Fruit fly (Drosophila melanogaster): Measurements from ENCODE around the gene elm.

The elm gene

dm6 chr3R:5668928-5669739 is 14.5 kb upstream of the elm start, which contains the start of the genes Xe7 and Atg17 (continued):
- TF ChIP-seq emc (GFP tag; optimal IDR thresholded peaks at IDR 0.05), result peak; percentile 77
- TF ChIP-seq wdn (GFP tag; IDR thresholded peaks at IDR 0.05), result peak; percentile 89
- peak; percentile 79; the same call in 2 of the 3 replicates for TF ChIP-seq jigr1 (GFP tag; IDR thresholded peaks at IDR 0.05)
- TF ChIP-seq H2.0 (GFP tag; IDR thresholded peaks at IDR 0.05), result peak; percentile 88
- TF ChIP-seq CG5180 (GFP tag; optimal IDR thresholded peaks at IDR 0.05), result no peak
- peak; percentile 94 for TF ChIP-seq CG12659 (GFP tag; optimal IDR thresholded peaks at IDR 0.05)
- TF ChIP-seq br (optimal IDR thresholded peaks at IDR 0.05), result no peak
- TF ChIP-seq Doc2 (GFP tag; IDR thresholded peaks at IDR 0.05), result peak; percentile 42; the same call in 1 of the 2 replicates
- TF ChIP-seq HmgZ (tag; optimal IDR thresholded peaks at IDR 0.05), result peak; percentile 90
- peak; percentile 95 for TF ChIP-seq Xbp1 (GFP tag; optimal IDR thresholded peaks at IDR 0.05)
- peak; percentile 99 for TF ChIP-seq crol (GFP tag; IDR thresholded peaks at IDR 0.05)
- TF ChIP-seq jumu (GFP tag; optimal IDR thresholded peaks at IDR 0.05), result peak; percentile 87
- no peak for TF ChIP-seq tna (GFP tag; IDR thresholded peaks at IDR 0.05; ENCODE audit: partially characterized antibody)
- peak; percentile 89 for TF ChIP-seq CG17829 (tag; optimal IDR thresholded peaks at IDR 0.05)
- peak; percentile 85 for TF ChIP-seq Atf-2 (GFP tag; optimal IDR thresholded peaks at IDR 0.05)
- no peak for TF ChIP-seq CG15479 (GFP tag; optimal IDR thresholded peaks at IDR 0.05)

DNA sequence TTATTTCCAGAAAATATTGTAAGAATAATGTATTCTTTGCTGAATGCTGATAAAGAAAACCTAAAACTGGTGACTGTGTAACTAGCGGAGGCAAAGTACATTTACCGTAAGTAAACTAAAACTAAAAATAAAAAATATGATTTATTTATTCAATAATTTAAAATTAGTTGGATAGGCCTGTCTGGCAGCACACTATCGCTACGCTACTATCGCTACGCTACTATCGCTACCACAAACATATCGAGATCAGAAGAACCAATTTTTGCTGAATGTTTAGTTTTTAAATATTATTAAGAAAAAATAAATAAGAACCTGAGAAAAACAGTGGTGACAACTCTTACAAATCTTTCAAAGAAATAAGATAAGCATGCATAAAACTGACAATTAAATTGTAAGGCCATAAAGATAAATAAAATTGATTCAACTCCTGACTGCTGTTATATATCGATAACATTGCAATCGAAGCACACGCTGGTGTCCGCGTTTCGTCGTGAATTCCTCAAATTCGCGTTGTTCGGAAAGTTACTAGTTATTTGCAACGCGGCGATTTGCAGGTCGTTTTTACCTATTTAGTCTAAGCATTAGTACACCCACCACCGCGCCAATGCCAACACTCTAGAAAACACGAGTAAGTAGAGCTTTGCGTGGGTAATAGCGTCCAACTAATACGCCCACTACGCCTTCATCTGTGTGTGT is 5.7 kb upstream of the elm start, which contains the start of gene Wdr33:
Wdr33 (plus strand) TSS at position 438 of the 696 bp plus-strand sequence.
- TF ChIP-seq Meics (GFP tag; optimal IDR thresholded peaks at IDR 0.05) (peak; percentile 34), CG1602 (GFP tag; optimal IDR thresholded peaks at IDR 0.05) (peak; percentile 37), CG12391 (tag; optimal IDR thresholded peaks at IDR 0.05) (peak; percentile 60), wek (GFP tag; optimal IDR thresholded peaks at IDR 0.05) (no peak), Myb (GFP tag; optimal IDR thresholded peaks at IDR 0.05) (peak; percentile 5), Lhr (GFP tag; optimal IDR thresholded peaks at IDR 0.05) (peak; percentile 20), trem (tag; optimal IDR thresholded peaks at IDR 0.05) (peak; percentile 15), sug (tag; optimal IDR thresholded peaks at IDR 0.05) (peak; percentile 10), cg (GFP tag; optimal IDR thresholded peaks at IDR 0.05) (peak; percentile 64), sisA (GFP tag; IDR thresholded peaks at IDR 0.05) (peak; percentile 25; the same call in 1 of the 2 replicates), BtbVII (GFP tag; optimal IDR thresholded peaks at IDR 0.05) (peak; percentile 27), H15 (GFP tag; IDR thresholded peaks at IDR 0.05) (0 out of 3 replicates have a peak, but pooled peaks have one; percentile 7), CG10267 (tag; optimal IDR thresholded peaks at IDR 0.05) (peak; percentile 5), CG8924 (tag; optimal IDR thresholded peaks at IDR 0.05) (peak; percentile 36), CG3995 (GFP tag; optimal IDR thresholded peaks at IDR 0.05) (peak; percentile 60), CG7556 (GFP tag; optimal IDR thresholded peaks at IDR 0.05) (peak; percentile 34), CG9817 (tag; optimal IDR thresholded peaks at IDR 0.05) (peak; percentile 50), CG34224 (GFP tag; IDR thresholded peaks at IDR 0.05; ENCODE audit: partially characterized antibody) (peak; percentile 82), CG11456 (GFP tag; IDR thresholded peaks at IDR 0.05) (0 out of 3 replicates have a peak, but pooled peaks have one; percentile 12), HHEX (GFP tag; optimal IDR thresholded peaks at IDR 0.05) (no peak), wor (GFP tag; IDR thresholded peaks at IDR 0.05) (0 out of 2 replicates have a peak, but pooled peaks have one; percentile 13), CG4424 (GFP tag; optimal IDR thresholded peaks at IDR 0.05) (peak; percentile 48), Oli (tag; optimal IDR thresholded peaks at IDR 0.05) (peak; percentile 48), stwl (tag; optimal IDR thresholded peaks at IDR 0.05) (peak; percentile 64), ken (GFP tag; IDR thresholded peaks at IDR 0.05) (0 out of 3 replicates have a peak, but pooled peaks have one; percentile 23), Sry-β (GFP tag; optimal IDR thresholded peaks at IDR 0.05) (no peak), MESR4 (GFP tag; optimal IDR thresholded peaks at IDR 0.05) (peak; percentile 85), unc-4 (GFP tag; IDR thresholded peaks at IDR 0.05; ENCODE audit: partially characterized antibody) (peak; percentile 84), fru (optimal IDR thresholded peaks at IDR 0.05) (no peak), CG18262 (tag; optimal IDR thresholded peaks at IDR 0.05) (peak; percentile 36), CG17361 (GFP tag; IDR thresholded peaks at IDR 0.05) (peak; percentile 65; the same call in 2 of the 3 replicates)

Data from whole organism, embryonic.